Fruit fly (Drosophila melanogaster): Measurements from ENCODE around the gene CG8010.

The CG8010 gene

DNA sequence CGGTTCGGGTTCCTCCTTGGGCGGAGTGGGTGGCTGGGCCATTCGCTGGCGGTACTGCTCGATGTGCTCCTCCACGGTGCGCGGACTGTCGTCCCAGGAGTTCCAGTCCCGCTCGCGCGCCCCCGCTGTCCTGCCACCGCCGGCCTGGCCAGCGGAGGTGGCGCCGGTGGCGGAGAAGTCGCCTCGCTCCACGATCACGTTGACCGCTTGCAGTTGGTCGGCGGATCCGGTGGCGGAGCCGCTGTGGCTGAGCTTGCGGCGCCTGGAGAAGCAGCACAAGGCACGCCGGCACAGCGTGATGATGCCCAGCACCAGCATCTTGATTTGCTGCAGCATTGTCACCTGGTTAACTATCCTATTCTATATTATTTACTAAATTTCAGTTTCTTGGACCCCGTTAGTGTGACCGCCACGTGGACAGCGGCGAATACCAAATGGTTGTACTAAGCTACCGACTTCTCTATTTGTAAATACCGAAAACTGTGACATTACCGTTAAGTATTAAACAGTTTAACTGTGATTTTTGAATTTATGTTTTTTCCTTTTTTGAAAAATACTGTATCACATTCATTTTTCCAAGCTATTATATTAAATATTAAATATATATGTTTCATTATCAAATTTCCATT, 7.9 kb upstream of the CG8010 start, which contains the start of the genes CG32537 and CG32536:
CG32537 (minus strand) TSS at position 51 of the 629 bp plus-strand sequence.
CG32536 (minus strand) TSS at position 410 of the 629 bp plus-strand sequence.
- TF ChIP-seq ase (GFP tag; IDR thresholded peaks at IDR 0.05), result no peak
- TF ChIP-seq Poxn (GFP tag; IDR thresholded peaks at IDR 0.05), result no peak
- TF ChIP-seq amos (GFP tag; IDR thresholded peaks at IDR 0.05; ENCODE audit: partially characterized antibody), result no peak
- TF ChIP-seq gfzf (GFP tag; optimal IDR thresholded peaks at IDR 0.05), result peak; percentile 73
- peak; percentile 53 for TF ChIP-seq pzg (GFP tag; optimal IDR thresholded peaks at IDR 0.05)
- peak; percentile 65 for TF ChIP-seq CG9797 (GFP tag; optimal IDR thresholded peaks at IDR 0.05)
- TF ChIP-seq Lpt (GFP tag; optimal IDR thresholded peaks at IDR 0.05), result no peak
- TF ChIP-seq CG34422 (GFP tag; IDR thresholded peaks at IDR 0.05), result 0 out of 3 replicates have a peak, but pooled peaks have one; percentile 38
- TF ChIP-seq maf-S (GFP tag; optimal IDR thresholded peaks at IDR 0.05), result no peak
- no peak for TF ChIP-seq HHEX (GFP tag; optimal IDR thresholded peaks at IDR 0.05)
- no peak for TF ChIP-seq al (GFP tag; IDR thresholded peaks at IDR 0.05)
- no peak for TF ChIP-seq Aef1 (GFP tag; IDR thresholded peaks at IDR 0.05)
- peak; percentile 17 for TF ChIP-seq phol (tag; optimal IDR thresholded peaks at IDR 0.05)
- no peak for TF ChIP-seq nom (GFP tag; optimal IDR thresholded peaks at IDR 0.05)
- peak; percentile 1 for TF ChIP-seq Lhr (GFP tag; optimal IDR thresholded peaks at IDR 0.05)
- no peak for TF ChIP-seq CG10654 (GFP tag; optimal IDR thresholded peaks at IDR 0.05)
- TF ChIP-seq Nf-YA (GFP tag; IDR thresholded peaks at IDR 0.05), result no peak
- TF ChIP-seq Hr78 (GFP tag; optimal IDR thresholded peaks at IDR 0.05), result no peak
- no peak for TF ChIP-seq CG12744 (GFP tag; optimal IDR thresholded peaks at IDR 0.05)
- peak; percentile 66 for TF ChIP-seq Med (GFP tag)
- no peak for TF ChIP-seq z (GFP tag; IDR thresholded peaks at IDR 0.05)
- peak; percentile 72 for TF ChIP-seq MESR4 (GFP tag; optimal IDR thresholded peaks at IDR 0.05)
- peak; percentile 6 for TF ChIP-seq BEAF-32 (GFP tag; optimal IDR thresholded peaks at IDR 0.05)
- no peak for TF ChIP-seq CG6689 (GFP tag; IDR thresholded peaks at IDR 0.05)
- TF ChIP-seq ap (GFP tag; IDR thresholded peaks at IDR 0.05), result no peak
- TF ChIP-seq MBD-R2 (GFP tag; IDR thresholded peaks at IDR 0.05), result peak; percentile 67
- peak; percentile 89 for TF ChIP-seq Myb (GFP tag; optimal IDR thresholded peaks at IDR 0.05)
- peak; percentile 45 for TF ChIP-seq sens (GFP tag)
- no peak for TF ChIP-seq repo (GFP tag; optimal IDR thresholded peaks at IDR 0.05)
- no peak for TF ChIP-seq CG3847 (GFP tag; IDR thresholded peaks at IDR 0.05)
- peak; percentile 21 for TF ChIP-seq CG4617 (GFP tag; optimal IDR thresholded peaks at IDR 0.05; ENCODE audit: borderline replicate concordance)
- no peak for TF ChIP-seq dimm (GFP tag; IDR thresholded peaks at IDR 0.05)
- no peak for TF ChIP-seq CG18011 (GFP tag; optimal IDR thresholded peaks at IDR 0.05)
- no peak for TF ChIP-seq pnt (GFP tag; optimal IDR thresholded peaks at IDR 0.05)
- TF ChIP-seq trem (tag; optimal IDR thresholded peaks at IDR 0.05), result peak; percentile 24
- no peak for TF ChIP-seq B-H1 (GFP tag; IDR thresholded peaks at IDR 0.05)
- peak; percentile 97 for TF ChIP-seq CG3995 (GFP tag; optimal IDR thresholded peaks at IDR 0.05)
- no peak for TF ChIP-seq wdn (GFP tag; IDR thresholded peaks at IDR 0.05)
- TF ChIP-seq CG14050 (GFP tag; IDR thresholded peaks at IDR 0.05), result no peak
- TF ChIP-seq CG2712 (tag; optimal IDR thresholded peaks at IDR 0.05), result peak; percentile 1
- TF ChIP-seq CG8478 (optimal IDR thresholded peaks at IDR 0.05), result no peak
- no peak for TF ChIP-seq pan (optimal IDR thresholded peaks at IDR 0.05)
- TF ChIP-seq pan (GFP tag; optimal IDR thresholded peaks at IDR 0.05 in 1 of 2, IDR thresholded peaks at IDR 0.05 in 1 of 2), result no peak
- peak; percentile 53 for TF ChIP-seq E2f2 (GFP tag; IDR thresholded peaks at IDR 0.05)
- TF ChIP-seq CG9817 (tag; optimal IDR thresholded peaks at IDR 0.05), result no peak
- TF ChIP-seq Dp (GFP tag; optimal IDR thresholded peaks at IDR 0.05), result peak; percentile 47
- TF ChIP-seq kay (GFP tag; optimal IDR thresholded peaks at IDR 0.05), result no peak
- TF ChIP-seq CG11695 (GFP tag; IDR thresholded peaks at IDR 0.05), result no peak
- TF ChIP-seq row (GFP tag; IDR thresholded peaks at IDR 0.05), result 0 out of 3 replicates have a peak, but pooled peaks have one; percentile 17
- TF ChIP-seq CG15514 (GFP tag; optimal IDR thresholded peaks at IDR 0.05), result peak; percentile 26
- peak; percentile 4 for TF ChIP-seq CG14710 (tag; optimal IDR thresholded peaks at IDR 0.05)
